Worm (Caenorhabditis elegans): ENCODE measurements around the gene F56D6.12.
"Not testable (repeated sequence)": the region's sequence is repeated elsewhere in the genome, so short reads cannot be mapped to it uniquely, and the experiment has no call there.

F56D6.12 gene

ce11 chrIV:3918160-3918559 is 10.2 kb downstream of the F56D6.12 start, which contains the start of gene F56D6.23:
Gene F56D6.23 (plus strand): TSS chrIV:3918460.
- TF ChIP-seq flt-1 (GFP tag; IDR thresholded peaks at IDR 0.05) (no peak), med-1 (GFP tag; optimal IDR thresholded peaks at IDR 0.05; ENCODE audit: insufficient read depth) (no peak), ztf-29 (GFP tag; IDR thresholded peaks at IDR 0.05) (no peak), cog-1 (tag; optimal IDR thresholded peaks at IDR 0.05) (no peak), klf-2 (GFP tag; conservative IDR thresholded peaks at IDR 0.05) (no peak), ref-1 (GFP tag; conservative IDR thresholded peaks at IDR 0.05) (no peak), ztf-23 (GFP tag; IDR thresholded peaks at IDR 0.05) (no peak), tab-1 (GFP tag; IDR thresholded peaks at IDR 0.05) (no peak), T22C8.4 (GFP tag; IDR thresholded peaks at IDR 0.05) (no peak)

ce11 chrIV:3919506-3919905 is 11.6 kb downstream of the F56D6.12 start, which contains the start of gene srz-19:
Gene srz-19 (plus strand): TSS chrIV:3919806.
- no peak for TF ChIP-seq ref-1 (GFP tag; conservative IDR thresholded peaks at IDR 0.05)
- TF ChIP-seq tab-1 (GFP tag; IDR thresholded peaks at IDR 0.05) = no peak
- no peak for TF ChIP-seq T22C8.4 (GFP tag; IDR thresholded peaks at IDR 0.05)
- no peak for TF ChIP-seq ztf-29 (GFP tag; IDR thresholded peaks at IDR 0.05)
- TF ChIP-seq ztf-23 (GFP tag; IDR thresholded peaks at IDR 0.05) = no peak
- TF ChIP-seq cog-1 (tag; optimal IDR thresholded peaks at IDR 0.05) = no peak
- TF ChIP-seq klf-2 (GFP tag; conservative IDR thresholded peaks at IDR 0.05) = no peak
- TF ChIP-seq med-1 (GFP tag; optimal IDR thresholded peaks at IDR 0.05; ENCODE audit: insufficient read depth) = no peak
- no peak for TF ChIP-seq flt-1 (GFP tag; IDR thresholded peaks at IDR 0.05)

ce11 chrIV:3921898-3922297 is 14.0 kb downstream of the F56D6.12 start, which contains the start of gene clec-67:
Gene clec-67 (plus strand): TSS chrIV:3922165.
- TF ChIP-seq ref-1 (GFP tag; conservative IDR thresholded peaks at IDR 0.05) = no peak
- no peak for TF ChIP-seq tab-1 (GFP tag; IDR thresholded peaks at IDR 0.05)
- no peak for TF ChIP-seq klf-2 (GFP tag; conservative IDR thresholded peaks at IDR 0.05)
- TF ChIP-seq ztf-23 (GFP tag; IDR thresholded peaks at IDR 0.05) = no peak
- no peak for TF ChIP-seq cog-1 (tag; optimal IDR thresholded peaks at IDR 0.05)
- no peak for TF ChIP-seq flt-1 (GFP tag; IDR thresholded peaks at IDR 0.05)
- no peak for TF ChIP-seq ztf-29 (GFP tag; IDR thresholded peaks at IDR 0.05)
- TF ChIP-seq T22C8.4 (GFP tag; IDR thresholded peaks at IDR 0.05) = no peak

ce11 chrIV:3926117-3926516 is 18.2 kb downstream of the F56D6.12 start, which contains the start of gene clec-68:
Gene clec-68 (plus strand): TSS chrIV:3926417.
- no peak for TF ChIP-seq flt-1 (GFP tag; IDR thresholded peaks at IDR 0.05)
- no peak for TF ChIP-seq ztf-29 (GFP tag; IDR thresholded peaks at IDR 0.05)
- no peak for TF ChIP-seq cog-1 (tag; optimal IDR thresholded peaks at IDR 0.05)
- no peak for TF ChIP-seq tab-1 (GFP tag; IDR thresholded peaks at IDR 0.05)
- TF ChIP-seq T22C8.4 (GFP tag; IDR thresholded peaks at IDR 0.05) = no peak
- TF ChIP-seq ztf-23 (GFP tag; IDR thresholded peaks at IDR 0.05) = no peak
- TF ChIP-seq klf-2 (GFP tag; conservative IDR thresholded peaks at IDR 0.05) = no peak
- no peak for TF ChIP-seq med-1 (GFP tag; optimal IDR thresholded peaks at IDR 0.05; ENCODE audit: insufficient read depth)
- no peak for TF ChIP-seq ref-1 (GFP tag; conservative IDR thresholded peaks at IDR 0.05)

- TF ChIP-seq med-1 (GFP tag; optimal IDR thresholded peaks at IDR 0.05; ENCODE audit: insufficient read depth); ztf-29 (GFP tag; IDR thresholded peaks at IDR 0.05); flt-1 (GFP tag; IDR thresholded peaks at IDR 0.05): not testable (repeated sequence)
These were observed 24.5 kb downstream of the F56D6.12 start, which contains the start of gene clec-70 for ce11 chrIV:3932408-3932807. Gene clec-70 (plus strand): TSS chrIV:3932708.

- no peak for TF ChIP-seq med-1 (GFP tag; optimal IDR thresholded peaks at IDR 0.05; ENCODE audit: insufficient read depth)
- no peak for TF ChIP-seq flt-1 (GFP tag; IDR thresholded peaks at IDR 0.05)
- TF ChIP-seq ztf-29 (GFP tag; IDR thresholded peaks at IDR 0.05) = no peak
- TF ChIP-seq T22C8.4 (GFP tag; IDR thresholded peaks at IDR 0.05) = no peak
- TF ChIP-seq ztf-23 (GFP tag; IDR thresholded peaks at IDR 0.05) = no peak
- no peak for TF ChIP-seq cog-1 (tag; optimal IDR thresholded peaks at IDR 0.05)
- TF ChIP-seq tab-1 (GFP tag; IDR thresholded peaks at IDR 0.05) = no peak
- TF ChIP-seq ref-1 (GFP tag; conservative IDR thresholded peaks at IDR 0.05) = no peak
- TF ChIP-seq klf-2 (GFP tag; conservative IDR thresholded peaks at IDR 0.05) = no peak
These were observed 29.2 kb downstream of the F56D6.12 start, which contains the start of gene clec-71 for ce11 chrIV:3937097-3937496. Gene clec-71 (plus strand): TSS chrIV:3937458.

- no peak for TF ChIP-seq flt-1 (GFP tag; IDR thresholded peaks at IDR 0.05)
- TF ChIP-seq tab-1 (GFP tag; IDR thresholded peaks at IDR 0.05) = no peak
- TF ChIP-seq T22C8.4 (GFP tag; IDR thresholded peaks at IDR 0.05) = no peak
- no peak for TF ChIP-seq med-1 (GFP tag; optimal IDR thresholded peaks at IDR 0.05; ENCODE audit: insufficient read depth)
- no peak for TF ChIP-seq ztf-23 (GFP tag; IDR thresholded peaks at IDR 0.05)
- TF ChIP-seq cog-1 (tag; optimal IDR thresholded peaks at IDR 0.05) = no peak
These were observed 33.9 kb downstream of the F56D6.12 start, which contains the start of gene clec-174 for ce11 chrIV:3941658-3942328. Gene clec-174 (minus strand): TSS chrIV:3941708.

- TF ChIP-seq med-1 (GFP tag; optimal IDR thresholded peaks at IDR 0.05; ENCODE audit: insufficient read depth) (no peak), ztf-23 (GFP tag; IDR thresholded peaks at IDR 0.05) (no peak), ref-1 (GFP tag; conservative IDR thresholded peaks at IDR 0.05) (no peak)
These were observed 35.1 kb downstream of the F56D6.12 start, which contains the start of gene Y46C8AL.11 for ce11 chrIV:3943003-3943402. Gene Y46C8AL.11 (plus strand): TSS chrIV:3943303.

ce11 chrIV:3944459-3944858 is 36.5 kb downstream of the F56D6.12 start, which contains the start of gene clec-72:
Gene clec-72 (plus strand): TSS chrIV:3944816.
- TF ChIP-seq med-1 (GFP tag; optimal IDR thresholded peaks at IDR 0.05; ENCODE audit: insufficient read depth) (no peak), cog-1 (tag; optimal IDR thresholded peaks at IDR 0.05) (no peak), tab-1 (GFP tag; IDR thresholded peaks at IDR 0.05) (no peak)

- no peak for TF ChIP-seq ztf-23 (GFP tag; IDR thresholded peaks at IDR 0.05)
- TF ChIP-seq tab-1 (GFP tag; IDR thresholded peaks at IDR 0.05) = no peak
- TF ChIP-seq med-1 (GFP tag; optimal IDR thresholded peaks at IDR 0.05; ENCODE audit: insufficient read depth) = no peak
- TF ChIP-seq ztf-29 (GFP tag; IDR thresholded peaks at IDR 0.05) = no peak
- TF ChIP-seq cog-1 (tag; optimal IDR thresholded peaks at IDR 0.05) = no peak
- TF ChIP-seq T22C8.4 (GFP tag; IDR thresholded peaks at IDR 0.05) = no peak
- no peak for TF ChIP-seq ref-1 (GFP tag; conservative IDR thresholded peaks at IDR 0.05)
- TF ChIP-seq flt-1 (GFP tag; IDR thresholded peaks at IDR 0.05) = no peak
- no peak for TF ChIP-seq klf-2 (GFP tag; conservative IDR thresholded peaks at IDR 0.05)
These were observed 48.2 kb downstream of the F56D6.12 start, which contains the start of gene clec-73 for ce11 chrIV:3956095-3956494. Gene clec-73 (minus strand): TSS chrIV:3956195.

Measured in whole organism, midembryonic.